Fruit fly (Drosophila melanogaster): ENCODE measurements around the gene Fur1.
A peak's percentile ranks its signal among the peaks of the same experiment; 100 is the strongest.

Fur1 gene

DNA sequence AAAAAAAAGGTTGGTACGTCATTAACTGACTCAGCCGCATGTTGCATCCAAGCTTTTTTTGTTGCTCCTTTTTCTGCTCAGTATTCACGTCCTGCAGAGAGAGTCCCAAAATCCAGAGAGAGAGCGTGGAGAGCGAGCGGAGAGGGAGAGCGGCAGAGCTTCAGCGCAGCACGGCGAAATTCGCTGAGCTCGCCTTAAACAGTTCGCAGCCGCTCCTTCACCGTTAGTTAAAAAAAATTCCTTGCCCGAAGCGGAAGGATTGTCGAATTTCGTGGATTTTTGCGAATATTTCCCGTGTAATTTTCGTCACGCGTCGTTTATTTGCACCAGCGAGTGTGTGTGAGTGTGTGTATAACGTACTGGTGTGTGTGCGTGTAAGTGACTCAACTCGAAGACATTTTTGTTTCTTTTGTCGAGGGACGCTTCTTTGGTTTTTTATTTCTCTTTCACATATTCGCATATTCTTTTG lies 45.3 kb upstream of the Fur1 start:
- TF ChIP-seq CG31224 (GFP tag; IDR thresholded peaks at IDR 0.05), result 0 out of 2 replicates have a peak, but pooled peaks have one; percentile 6
- TF ChIP-seq chm (GFP tag; IDR thresholded peaks at IDR 0.05), result 0 out of 2 replicates have a peak, but pooled peaks have one; percentile 29
- TF ChIP-seq eyg (GFP tag; optimal IDR thresholded peaks at IDR 0.05), result no peak
- peak; percentile 21 for TF ChIP-seq Deaf1 (tag; optimal IDR thresholded peaks at IDR 0.05)
- peak; percentile 37 for TF ChIP-seq nom (GFP tag; optimal IDR thresholded peaks at IDR 0.05)
- TF ChIP-seq bsh (GFP tag; optimal IDR thresholded peaks at IDR 0.05), result peak in 1 of 2 experiments; percentile 42
- TF ChIP-seq hb (GFP tag; IDR thresholded peaks at IDR 0.05; ENCODE audit: partially characterized antibody), result no peak
- peak; percentile 43 for TF ChIP-seq abd-A (tag; optimal IDR thresholded peaks at IDR 0.05)
- peak; percentile 73 for TF ChIP-seq Jarid2 (GFP tag; optimal IDR thresholded peaks at IDR 0.05)
- TF ChIP-seq Ravus (GFP tag; IDR thresholded peaks at IDR 0.05), result no peak
- peak; percentile 80 to 83 for TF ChIP-seq Trl (optimal IDR thresholded peaks at IDR 0.05)
- TF ChIP-seq Trl (GFP tag; optimal IDR thresholded peaks at IDR 0.05), result peak; percentile 5
- 0 out of 2 replicates have a peak, but pooled peaks have one; percentile 8 for TF ChIP-seq CG9932 (GFP tag; IDR thresholded peaks at IDR 0.05)
- TF ChIP-seq NK7.1 (GFP tag; optimal IDR thresholded peaks at IDR 0.05), result no peak
- TF ChIP-seq sqz (GFP tag; optimal IDR thresholded peaks at IDR 0.05), result peak; percentile 65
- peak; percentile 13 for TF ChIP-seq pros (GFP tag; optimal IDR thresholded peaks at IDR 0.05)
- 0 out of 2 replicates have a peak, but pooled peaks have one; percentile 16 for TF ChIP-seq Drgx (GFP tag; IDR thresholded peaks at IDR 0.05)

- TF ChIP-seq gsb (GFP tag; IDR thresholded peaks at IDR 0.05) (no peak), sens (GFP tag) (peak; percentile 39), grau (tag; optimal IDR thresholded peaks at IDR 0.05) (peak; percentile 13)
These were observed 44.7 kb upstream of the Fur1 start for dm6 chr3R:25517521-25517920.

DNA sequence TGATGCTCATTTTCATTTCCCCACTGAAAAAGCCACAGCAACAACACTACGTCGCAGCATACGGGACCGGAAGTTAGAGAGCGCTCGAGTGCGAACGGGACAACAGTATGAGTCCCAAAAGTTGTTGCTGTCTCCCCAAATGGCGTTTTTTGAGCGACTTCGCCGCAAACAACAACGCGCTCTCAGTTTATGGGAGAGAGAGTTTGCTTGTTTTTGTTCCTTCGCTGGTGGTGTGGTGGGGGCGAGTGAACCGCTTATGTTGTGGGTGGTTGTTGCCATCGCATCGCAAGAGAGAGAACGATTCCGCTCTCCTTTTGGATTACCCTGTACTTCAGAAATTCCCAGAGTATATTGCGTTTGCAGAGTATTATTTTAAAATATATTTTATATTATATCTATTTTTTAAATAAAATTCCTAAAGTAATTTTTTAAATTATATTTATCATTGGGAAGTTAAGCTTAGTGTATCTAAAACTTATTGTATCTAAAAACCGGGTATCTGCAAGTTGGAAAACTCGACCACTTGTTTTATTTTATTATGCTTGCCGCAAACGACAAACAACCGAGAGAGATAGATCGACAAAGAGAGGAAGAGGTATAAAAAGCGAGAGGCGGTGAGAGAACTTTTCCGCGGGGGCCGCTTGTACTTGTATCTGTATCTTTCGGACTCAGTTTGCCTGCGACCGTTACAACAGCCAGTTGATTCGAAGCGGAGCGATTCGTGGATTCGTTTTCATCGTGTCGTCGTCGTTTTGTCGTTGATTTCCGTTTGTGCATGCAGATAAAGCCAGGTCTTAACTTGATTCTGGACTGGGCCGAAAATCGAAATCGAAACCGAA lies 42.8 kb upstream of the Fur1 start, which contains the start of gene msi:
Gene msi, plus strand, starts transcription at position 669 of the 839 bp plus-strand sequence.
- TF ChIP-seq D19B (GFP tag; optimal IDR thresholded peaks at IDR 0.05) (peak; percentile 100), CG12236 (GFP tag; optimal IDR thresholded peaks at IDR 0.05) (no peak), danr (GFP tag; IDR thresholded peaks at IDR 0.05) (peak; percentile 98), corto (GFP tag; optimal IDR thresholded peaks at IDR 0.05) (peak; percentile 57), Hand (GFP tag; optimal IDR thresholded peaks at IDR 0.05) (peak; percentile 98), CG13424 (tag; optimal IDR thresholded peaks at IDR 0.05) (peak; percentile 100), shn (GFP tag; optimal IDR thresholded peaks at IDR 0.05) (peak; percentile 38), tgo (GFP tag; IDR thresholded peaks at IDR 0.05) (peak; percentile 100), tin (GFP tag; optimal IDR thresholded peaks at IDR 0.05) (peak; percentile 96), fru (optimal IDR thresholded peaks at IDR 0.05) (no peak), Sry-δ (GFP tag; optimal IDR thresholded peaks at IDR 0.05) (peak; percentile 18), unc-4 (GFP tag; IDR thresholded peaks at IDR 0.05; ENCODE audit: partially characterized antibody) (peak; percentile 29), CG3995 (GFP tag; optimal IDR thresholded peaks at IDR 0.05) (peak; percentile 8), ab (GFP tag; optimal IDR thresholded peaks at IDR 0.05) (peak; percentile 18), dm (GFP tag; optimal IDR thresholded peaks at IDR 0.05) (peak; percentile 56), stwl (tag; optimal IDR thresholded peaks at IDR 0.05) (peak; percentile 97), cg (GFP tag; optimal IDR thresholded peaks at IDR 0.05) (peak; percentile 20), CG30403 (GFP tag; optimal IDR thresholded peaks at IDR 0.05) (peak; percentile 96), CG14710 (tag; optimal IDR thresholded peaks at IDR 0.05) (peak; percentile 98), ato (GFP tag; IDR thresholded peaks at IDR 0.05; ENCODE audit: partially characterized antibody) (no peak; the same call in 1 of the 2 replicates), CG3726 (GFP tag; IDR thresholded peaks at IDR 0.05) (peak; percentile 98), disco-r (GFP tag; optimal IDR thresholded peaks at IDR 0.05) (peak; percentile 20), grau (tag; optimal IDR thresholded peaks at IDR 0.05) (peak; percentile 99), hbn (GFP tag; IDR thresholded peaks at IDR 0.05; ENCODE audit: partially characterized antibody) (peak; percentile 38; the same call in 1 of the 2 replicates), Nf-YC (tag; optimal IDR thresholded peaks at IDR 0.05) (peak; percentile 92), CG6654 (GFP tag; optimal IDR thresholded peaks at IDR 0.05) (peak; percentile 90), CG33213 (GFP tag; optimal IDR thresholded peaks at IDR 0.05) (peak; percentile 16), Adf1 (GFP tag; IDR thresholded peaks at IDR 0.05) (peak; percentile 90)
